Fruit fly (Drosophila melanogaster) whole organism, embryonic: ENCODE measurements around the gene sbr.

Experiments used
- Adf1 ChIP-seq: fragments of 200-800 bp; sonication (Bioruptor generic); IDR thresholded peaks from 2 replicates; pipeline ENCODE4 v1.3.6; 2022; ENCODE audit warnings: missing biosample characterization, missing genetic modification characterization
- Bgb ChIP-seq: fragments of 200-800 bp; sonication (Bioruptor generic); IDR thresholded peaks from 2 replicates; pipeline ENCODE4 v1.3.6; 2022; ENCODE audit warnings: missing biosample characterization, missing genetic modification characterization; ENCODE audit not compliant: partially characterized antibody
- CG11560 ChIP-seq: fragments of 200-800 bp; sonication (Bioruptor generic); IDR thresholded peaks from 3 replicates; pipeline ENCODE4 v1.3.6; 2022; ENCODE audit warnings: missing biosample characterization, missing genetic modification characterization
- CG12236 ChIP-seq: fragments of 200-800 bp; sonication (Bioruptor generic); optimal IDR thresholded peaks from 2 replicates; lab custom pipeline; 2016; ENCODE audit warnings: missing biosample characterization, missing genetic modification characterization
- CG13894 ChIP-seq: fragments of 200-800 bp; sonication (Bioruptor generic); optimal IDR thresholded peaks from 3 replicates; lab custom pipeline; 2018; ENCODE audit warnings: missing biosample characterization, mild to moderate bottlenecking, missing genetic modification characterization, moderate library complexity
- CG14860 ChIP-seq: fragments of 200-800 bp; sonication (Bioruptor generic); IDR thresholded peaks from 3 replicates; pipeline ENCODE4 v1.3.6; 2022; ENCODE audit warnings: missing biosample characterization, missing genetic modification characterization; ENCODE audit not compliant: partially characterized antibody
- CG1529 ChIP-seq: fragments of 200-800 bp; sonication (Bioruptor generic); optimal IDR thresholded peaks from 3 replicates; lab custom pipeline; 2018; ENCODE audit warnings: missing biosample characterization, missing genetic modification characterization
- CG15479 ChIP-seq: fragments of 200-800 bp; sonication (Bioruptor generic); optimal IDR thresholded peaks from 3 replicates; lab custom pipeline; 2019; ENCODE audit warnings: missing biosample characterization, mild to moderate bottlenecking, missing genetic modification characterization, moderate library complexity
- CG16863 ChIP-seq: fragments of 200-800 bp; sonication (Bioruptor generic); optimal IDR thresholded peaks from 3 replicates; lab custom pipeline; 2016; ENCODE audit warnings: missing biosample characterization, missing genetic modification characterization
- CG17328 ChIP-seq: fragments of 200-800 bp; sonication (Bioruptor generic); IDR thresholded peaks from 2 replicates; pipeline ENCODE4 v1.3.6; 2022; ENCODE audit warnings: missing biosample characterization, missing genetic modification characterization
- CG17385 ChIP-seq: fragments of 200-800 bp; sonication (Bioruptor generic); optimal IDR thresholded peaks from 3 replicates; lab custom pipeline; 2018; ENCODE audit warnings: missing biosample characterization, mild to moderate bottlenecking, missing genetic modification characterization
- CG17829 ChIP-seq: fragments of 200-800 bp; optimal IDR thresholded peaks from 2 replicates; lab custom pipeline; 2019; ENCODE audit warnings: missing biosample characterization, mild to moderate bottlenecking, missing genetic modification characterization, moderate library complexity
- CG1832 ChIP-seq: fragments of 200-800 bp; sonication (Bioruptor generic); optimal IDR thresholded peaks from 2 replicates; lab custom pipeline; 2017; ENCODE audit warnings: missing biosample characterization, mild to moderate bottlenecking, missing genetic modification characterization, inconsistent platforms
- CG18476 ChIP-seq: fragments of 200-800 bp; sonication (Bioruptor generic); optimal IDR thresholded peaks from 2 replicates; lab custom pipeline; 2016; ENCODE audit warnings: missing biosample characterization, mild to moderate bottlenecking, missing genetic modification characterization
- CG2202 ChIP-seq: fragments of 200-800 bp; sonication (Bioruptor generic); optimal IDR thresholded peaks from 2 replicates; lab custom pipeline; 2018; ENCODE audit warnings: missing biosample characterization, mild to moderate bottlenecking, missing genetic modification characterization
- CG3065 ChIP-seq: fragments of 200-800 bp; sonication (Bioruptor generic); optimal IDR thresholded peaks from 2 replicates; lab custom pipeline; 2016; ENCODE audit warnings: missing biosample characterization, missing genetic modification characterization
- CG31365 ChIP-seq: fragments of 200-800 bp; sonication (Bioruptor generic); optimal IDR thresholded peaks from 2 replicates; lab custom pipeline; 2018; ENCODE audit warnings: missing biosample characterization, mild to moderate bottlenecking, missing genetic modification characterization
- CG3163 ChIP-seq: fragments of 200-800 bp; sonication (Bioruptor generic); optimal IDR thresholded peaks from 3 replicates; lab custom pipeline; 2016; ENCODE audit warnings: missing biosample characterization, missing genetic modification characterization
- CG3407 ChIP-seq: fragments of 200-800 bp; sonication (Bioruptor generic); optimal IDR thresholded peaks from 2 replicates; lab custom pipeline; 2018; ENCODE audit warnings: missing biosample characterization, mild to moderate bottlenecking, missing genetic modification characterization
- CG4820 ChIP-seq: fragments of 200-800 bp; sonication (Bioruptor generic); optimal IDR thresholded peaks from 3 replicates; lab custom pipeline; 2016; ENCODE audit warnings: missing biosample characterization, missing genetic modification characterization
- CG8290 ChIP-seq, 3 experiments: fragments of 200-800 bp; sonication (Bioruptor generic); optimal IDR thresholded peaks; 2 replicates each; lab custom pipeline; 2016 to 2019; ENCODE audit warnings: missing biosample characterization in 3 of 3, missing genetic modification characterization in 3 of 3, mild to moderate bottlenecking in 2 of 3, moderate library complexity in 1 of 3
- CG8359 ChIP-seq: fragments of 200-800 bp; sonication (Bioruptor generic); optimal IDR thresholded peaks from 2 replicates; lab custom pipeline; 2017; ENCODE audit warnings: missing biosample characterization, mild to moderate bottlenecking, missing genetic modification characterization, borderline replicate concordance
- Chrac-16 ChIP-seq: fragments of 200-800 bp; sonication (Bioruptor generic); optimal IDR thresholded peaks from 3 replicates; lab custom pipeline; 2016; ENCODE audit warnings: missing biosample characterization, missing genetic modification characterization
- CrebB ChIP-seq: fragments of 200-800 bp; sonication (Bioruptor generic); optimal IDR thresholded peaks from 3 replicates; lab custom pipeline; 2018; ENCODE audit warnings: missing biosample characterization, mild to moderate bottlenecking, missing genetic modification characterization
- GATAe ChIP-seq: fragments of 200-800 bp; sonication (Bioruptor generic); conservative IDR thresholded peaks from 2 replicates; pipeline ENCODE4 v1.3.6; 2022; ENCODE audit warnings: missing biosample characterization, missing genetic modification characterization
- Gug ChIP-seq: fragments of 200-800 bp; sonication (Bioruptor generic); IDR thresholded peaks from 4 replicates; pipeline ENCODE4 v1.3.6; 2022; ENCODE audit warnings: missing biosample characterization, missing genetic modification characterization
- H15 ChIP-seq: fragments of 200-800 bp; sonication (Bioruptor generic); IDR thresholded peaks from 3 replicates; pipeline ENCODE4 v1.3.6; 2022; ENCODE audit warnings: missing biosample characterization, missing genetic modification characterization
- ab ChIP-seq: fragments of 200-800 bp; sonication (Bioruptor generic); optimal IDR thresholded peaks from 2 replicates; lab custom pipeline; 2016; ENCODE audit warnings: missing biosample characterization, missing genetic modification characterization
- ase ChIP-seq: fragments of 200-800 bp; sonication (Bioruptor generic); IDR thresholded peaks from 3 replicates; pipeline ENCODE4 v1.3.6; 2022; ENCODE audit warnings: missing biosample characterization, missing genetic modification characterization
- cg ChIP-seq: fragments of 200-800 bp; sonication (Bioruptor generic); optimal IDR thresholded peaks from 3 replicates; lab custom pipeline; 2019; ENCODE audit warnings: missing biosample characterization, mild to moderate bottlenecking, missing genetic modification characterization, moderate library complexity
- ewg ChIP-seq: fragments of 200-800 bp; sonication (Bioruptor generic); optimal IDR thresholded peaks from 3 replicates; lab custom pipeline; 2017; ENCODE audit warnings: mild to moderate bottlenecking, missing biosample characterization, missing genetic modification reagents, missing genetic modification characterization
- ftz-f1 ChIP-seq: fragments of 200-800 bp; sonication (Bioruptor generic); optimal IDR thresholded peaks from 2 replicates; lab custom pipeline; 2016; ENCODE audit warnings: missing biosample characterization, missing genetic modification characterization
- fu2 ChIP-seq: fragments of 200-800 bp; sonication (Bioruptor generic); optimal IDR thresholded peaks from 2 replicates; lab custom pipeline; 2016; ENCODE audit warnings: missing biosample characterization, missing genetic modification characterization
- jumu ChIP-seq: fragments of 200-800 bp; sonication (Bioruptor generic); optimal IDR thresholded peaks from 3 replicates; lab custom pipeline; 2016; ENCODE audit warnings: missing biosample characterization, missing genetic modification characterization
- kni ChIP-seq: fragments of 200-800 bp; sonication (Bioruptor generic); optimal IDR thresholded peaks from 3 replicates; lab custom pipeline; 2017; ENCODE audit warnings: mild to moderate bottlenecking, missing biosample characterization, missing genetic modification reagents, missing genetic modification characterization
- knrl ChIP-seq: fragments of 200-800 bp; sonication (Bioruptor generic); IDR thresholded peaks from 3 replicates; pipeline ENCODE4 v1.3.6; 2022; ENCODE audit warnings: missing biosample characterization, missing genetic modification characterization; ENCODE audit not compliant: partially characterized antibody
- pnt ChIP-seq: fragments of 200-800 bp; sonication (Bioruptor generic); optimal IDR thresholded peaks from 3 replicates; lab custom pipeline; 2016; ENCODE audit warnings: missing biosample characterization, missing genetic modification characterization
- pros ChIP-seq: fragments of 200-800 bp; sonication (Bioruptor generic); optimal IDR thresholded peaks from 3 replicates; lab custom pipeline; 2019; ENCODE audit warnings: missing biosample characterization, mild to moderate bottlenecking, missing genetic modification characterization, moderate library complexity
- sr ChIP-seq: fragments of 200-800 bp; sonication (Bioruptor generic); IDR thresholded peaks from 3 replicates; pipeline ENCODE4 v1.3.6; 2022; ENCODE audit warnings: missing biosample characterization, missing genetic modification characterization
- stwl ChIP-seq: fragments of 200-800 bp; sonication (Bioruptor generic); optimal IDR thresholded peaks from 3 replicates; lab custom pipeline; 2018; ENCODE audit warnings: missing biosample characterization, mild to moderate bottlenecking, missing genetic modification characterization, moderate library complexity
- tna ChIP-seq: fragments of 200-800 bp; sonication (Bioruptor generic); IDR thresholded peaks from 2 replicates; pipeline ENCODE4 v1.3.6; 2022; ENCODE audit warnings: missing biosample characterization, missing genetic modification characterization; ENCODE audit not compliant: partially characterized antibody
- twi ChIP-seq: fragments of 200-800 bp; optimal IDR thresholded peaks from 2 replicates; lab custom pipeline; 2019; ENCODE audit warnings: missing biosample characterization, mild to moderate bottlenecking, missing genetic modification characterization, moderate library complexity
- wek ChIP-seq: fragments of 200-800 bp; sonication (Bioruptor generic); optimal IDR thresholded peaks from 3 replicates; lab custom pipeline; 2018; ENCODE audit warnings: missing biosample characterization, mild to moderate bottlenecking, missing genetic modification characterization, moderate library complexity
- yki ChIP-seq: fragments of >200 bp; optimal IDR thresholded peaks from 3 replicates; lab custom pipeline; 2018
- zfh2 ChIP-seq: fragments of 200-800 bp; sonication (Bioruptor generic); optimal IDR thresholded peaks from 2 replicates; lab custom pipeline; 2016; ENCODE audit warnings: missing biosample characterization, missing genetic modification characterization

The sbr gene

dm6 chrX:10825349-10826129, 21.4 kb downstream of the sbr start (continued):
- TF ChIP-seq CG3065 (no peak), CG3407 (no peak), zfh2 (GFP tag; lab: Kevin White, UChicago) (no peak), CG17328 (GFP tag; lab: Robert Waterston, UW) (peak; percentile 57; the same call in 1 of the 2 replicates), CG11560 (tag; lab: Robert Waterston, UW) (no peak), Chrac-16 (peak; percentile 45), yki (lab: Kevin White, UChicago) (no peak), CG16863 (GFP tag; lab: Kevin White, UChicago) (peak; percentile 25), pnt (peak; percentile 54), sr (GFP tag; lab: Robert Waterston, UW) (no peak), CG8290 (GFP tag; optimal IDR thresholded peaks at IDR 0.05; lab: Kevin White, UChicago) (no peak), CG8290 (tag; optimal IDR thresholded peaks at IDR 0.05; lab: Kevin White, UChicago) (no peak), CG8359 (GFP tag; lab: Kevin White, UChicago) (peak; percentile 14), CG17829 (tag; lab: Kevin White, UChicago) (peak; percentile 41), CG12236 (GFP tag; lab: Kevin White, UChicago) (no peak), CG18476 (GFP tag; lab: Kevin White, UChicago) (no peak), stwl (tag; lab: Kevin White, UChicago) (no peak), Bgb (GFP tag; lab: Robert Waterston, UW) (no peak), GATAe (GFP tag; lab: Robert Waterston, UW) (no peak), CG3163 (no peak), ase (GFP tag; lab: Robert Waterston, UW) (peak; percentile 36; the same call in 1 of the 3 replicates), fu2 (no peak), CG4820 (GFP tag; lab: Kevin White, UChicago) (peak; percentile 39), CrebB (tag; lab: Kevin White, UChicago) (no peak), twi (tag; lab: Kevin White, UChicago) (no peak), ewg (GFP tag; lab: Kevin White, UChicago) (peak; percentile 24), CG2202 (tag; lab: Kevin White, UChicago) (no peak), ftz-f1 (GFP tag; lab: Kevin White, UChicago) (no peak), ab (GFP tag; lab: Kevin White, UChicago) (no peak), Gug (GFP tag; lab: Robert Waterston, UW) (no peak), jumu (GFP tag; lab: Kevin White, UChicago) (peak; percentile 31), wek (no peak), CG1529 (no peak), tna (GFP tag; lab: Robert Waterston, UW) (no peak), CG17385 (GFP tag; lab: Kevin White, UChicago) (peak; percentile 30), H15 (GFP tag; lab: Robert Waterston, UW) (no peak), kni (GFP tag; lab: Kevin White, UChicago) (no peak), knrl (GFP tag; lab: Robert Waterston, UW) (no peak), CG31365 (no peak)

DNA sequence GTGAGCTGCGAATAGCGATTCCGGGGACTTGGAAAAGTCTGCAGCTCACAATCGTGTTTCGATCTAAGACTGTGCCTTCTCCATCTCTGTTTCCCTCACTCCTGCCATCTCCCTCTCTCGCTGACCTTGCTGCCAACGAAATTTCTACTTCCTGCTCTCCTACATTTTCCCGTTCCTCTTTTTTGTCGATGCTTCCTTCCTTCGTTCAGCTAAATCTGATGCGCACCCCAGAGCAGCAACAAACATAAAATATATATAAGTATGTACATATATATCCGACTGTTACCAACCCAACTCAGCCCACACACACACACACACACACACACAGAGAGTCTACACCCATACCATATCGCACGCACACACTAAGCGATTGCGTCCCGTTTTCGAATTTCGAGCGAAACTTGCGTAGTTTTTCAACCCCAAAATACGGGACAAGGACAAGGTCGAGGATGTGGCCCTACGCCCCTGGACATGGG, 22.6 kb downstream of the sbr start, which contains the start of gene Imp:
TSS of gene Imp (minus strand) at position 51 of the 476 bp plus-strand sequence.
- TF ChIP-seq Adf1 (GFP tag; lab: Robert Waterston, UW) (peak; percentile 10; the same call in 1 of the 2 replicates), CG15479 (GFP tag; lab: Kevin White, UChicago) (no peak), CG14860 (GFP tag; lab: Robert Waterston, UW) (no peak), CG1832 (GFP tag; lab: Kevin White, UChicago) (peak; percentile 48), pros (GFP tag; lab: Kevin White, UChicago) (peak; percentile 74), cg (peak; percentile 69), CG13894 (tag; lab: Kevin White, UChicago) (peak; percentile 90)
- TF ChIP-seq, all 482 proteins: peak for 5
